Worm (Caenorhabditis elegans) whole organism, midembryonic: Measurements from ENCODE around the gene C18D11.1.

ENCODE experiments used
- T22C8.4 ChIP-seq: fragments of 200-800 bp; sonication (Bioruptor generic); IDR thresholded peaks from 2 replicates; pipeline ENCODE4 v1.3.6; 2022; ENCODE audit warnings: missing genetic modification characterization, missing compliant biosample characterization
- cog-1 ChIP-seq: sonication (generic microtip); optimal IDR thresholded peaks from 2 replicates; lab custom pipeline; 2016; ENCODE audit warnings: missing genetic modification characterization, missing compliant biosample characterization
- flt-1 ChIP-seq: fragments of 200-800 bp; sonication (Bioruptor generic); IDR thresholded peaks from 2 replicates; pipeline ENCODE4 v1.3.6; 2022; ENCODE audit warnings: missing genetic modification characterization, missing compliant biosample characterization
- klf-2 ChIP-seq: fragments of 200-800 bp; sonication (Bioruptor generic); conservative IDR thresholded peaks from 2 replicates; pipeline ENCODE4 v1.3.6; 2022; ENCODE audit warnings: missing genetic modification reagents, missing genetic modification characterization, missing compliant biosample characterization
- med-1 ChIP-seq: sonication (generic microtip); optimal IDR thresholded peaks from 2 replicates; lab custom pipeline; 2017; ENCODE audit warnings: missing genetic modification characterization, mild to moderate bottlenecking, missing compliant biosample characterization, antibody characterized with exemption, missing genetic modification reagents; ENCODE audit not compliant: insufficient read depth
- ref-1 ChIP-seq: fragments of 200-800 bp; sonication (Bioruptor generic); conservative IDR thresholded peaks from 2 replicates; pipeline ENCODE4 v1.3.6; 2022; ENCODE audit warnings: missing genetic modification reagents, missing genetic modification characterization, missing compliant biosample characterization
- tab-1 ChIP-seq: fragments of 200-800 bp; sonication (Bioruptor generic); IDR thresholded peaks from 2 replicates; pipeline ENCODE4 v1.3.6; 2022; ENCODE audit warnings: missing genetic modification characterization, missing compliant biosample characterization
- ztf-23 ChIP-seq: fragments of 200-800 bp; sonication (Bioruptor generic); IDR thresholded peaks from 2 replicates; pipeline ENCODE4 v1.3.6; 2022; ENCODE audit warnings: missing genetic modification reagents, missing genetic modification characterization, missing compliant biosample characterization
- ztf-29 ChIP-seq: fragments of 200-800 bp; sonication (Bioruptor generic); IDR thresholded peaks from 2 replicates; pipeline ENCODE4 v1.3.6; 2022; ENCODE audit warnings: missing genetic modification reagents, missing genetic modification characterization, missing compliant biosample characterization

Gene C18D11.1

DNA sequence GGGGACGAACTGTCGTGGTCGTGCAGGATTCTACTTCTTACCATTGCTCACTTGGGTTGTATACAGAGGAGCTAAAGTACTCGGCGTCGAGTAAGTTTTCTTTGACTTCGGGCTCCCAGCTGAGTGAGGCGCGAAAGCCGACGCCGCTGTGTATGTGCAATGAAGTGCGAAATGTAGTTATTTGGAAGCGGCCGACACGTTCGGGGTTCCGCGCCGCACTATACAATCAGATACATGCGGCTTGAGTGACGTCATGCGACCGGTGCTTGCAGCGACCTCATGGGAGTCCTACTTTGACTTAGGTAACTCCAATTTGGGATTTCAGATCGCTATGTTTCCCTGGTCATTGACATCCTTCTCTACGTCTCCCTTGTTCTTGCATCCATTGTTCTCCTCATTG, 1.5 kb downstream of the C18D11.1 start:
- TF ChIP-seq klf-2 (GFP tag; lab: Robert Waterston, UW) (no peak), cog-1 (tag; lab: Kevin White, UChicago) (no peak), T22C8.4 (GFP tag; lab: Robert Waterston, UW) (no peak), ztf-29 (no peak), med-1 (GFP tag; lab: Kevin White, UChicago) (no peak), flt-1 (GFP tag; lab: Robert Waterston, UW) (no peak), ztf-23 (no peak), ref-1 (no peak), tab-1 (GFP tag; lab: Robert Waterston, UW) (no peak)

DNA sequence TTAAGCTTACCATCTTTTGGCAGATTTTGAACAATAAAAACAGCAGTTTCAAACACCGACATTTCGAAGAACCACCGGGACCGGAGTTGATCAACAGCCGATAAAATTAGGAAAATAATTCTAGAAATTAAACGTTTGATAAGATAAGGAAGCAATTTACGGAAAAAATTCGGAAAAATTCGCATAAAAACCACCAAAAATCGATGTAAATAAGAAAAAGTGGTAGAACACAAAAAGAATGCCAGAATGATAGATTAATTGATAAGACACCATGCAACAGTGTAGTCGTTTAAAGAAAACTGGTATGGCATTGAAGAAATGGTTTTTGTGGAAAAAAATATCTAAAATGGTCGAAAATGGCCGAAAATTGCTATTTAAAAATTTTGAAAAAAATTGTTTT, 6.0 kb downstream of the C18D11.1 start, which contains the start of gene maa-1:
Gene maa-1 (minus strand): TSS at position 120 of the 400 bp plus-strand sequence.
- TF ChIP-seq med-1 (GFP tag; lab: Kevin White, UChicago) (no peak), ztf-23 (no peak), ztf-29 (no peak), T22C8.4 (GFP tag; lab: Robert Waterston, UW) (no peak), flt-1 (GFP tag; lab: Robert Waterston, UW) (no peak), tab-1 (GFP tag; lab: Robert Waterston, UW) (no peak), cog-1 (tag; lab: Kevin White, UChicago) (no peak), klf-2 (GFP tag; lab: Robert Waterston, UW) (no peak), ref-1 (no peak)

DNA sequence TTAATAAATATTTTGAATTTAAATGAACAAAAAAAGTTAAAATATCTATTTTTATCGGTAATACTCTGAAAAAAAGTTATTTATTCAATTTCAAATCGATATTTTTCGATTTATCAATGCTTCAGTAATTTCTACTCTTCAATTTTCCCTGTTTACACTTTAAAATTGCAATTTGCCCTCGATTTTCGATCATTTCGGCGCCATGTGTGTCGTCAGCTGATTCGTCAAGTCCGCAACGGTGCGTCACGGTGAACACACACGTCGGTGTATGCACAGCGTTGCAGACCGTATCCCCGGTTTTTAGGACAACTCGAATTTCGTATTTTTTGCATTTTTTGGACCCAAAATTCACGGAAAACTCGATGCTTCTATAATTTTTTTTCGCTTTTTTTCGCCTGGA, 6.9 kb downstream of the C18D11.1 start, which contains the start of gene C18D11.3:
Gene C18D11.3 (plus strand): TSS at position 189 of the 400 bp plus-strand sequence.
- TF ChIP-seq tab-1 (GFP tag; lab: Robert Waterston, UW) (no peak), cog-1 (tag; lab: Kevin White, UChicago) (no peak), klf-2 (GFP tag; lab: Robert Waterston, UW) (no peak), ref-1 (no peak), flt-1 (GFP tag; lab: Robert Waterston, UW) (0 out of 2 replicates have a peak, but pooled peaks have one; percentile 35), T22C8.4 (GFP tag; lab: Robert Waterston, UW) (no peak), med-1 (GFP tag; lab: Kevin White, UChicago) (no peak), ztf-23 (peak; percentile 66; the same call in 1 of the 2 replicates), ztf-29 (no peak)

DNA sequence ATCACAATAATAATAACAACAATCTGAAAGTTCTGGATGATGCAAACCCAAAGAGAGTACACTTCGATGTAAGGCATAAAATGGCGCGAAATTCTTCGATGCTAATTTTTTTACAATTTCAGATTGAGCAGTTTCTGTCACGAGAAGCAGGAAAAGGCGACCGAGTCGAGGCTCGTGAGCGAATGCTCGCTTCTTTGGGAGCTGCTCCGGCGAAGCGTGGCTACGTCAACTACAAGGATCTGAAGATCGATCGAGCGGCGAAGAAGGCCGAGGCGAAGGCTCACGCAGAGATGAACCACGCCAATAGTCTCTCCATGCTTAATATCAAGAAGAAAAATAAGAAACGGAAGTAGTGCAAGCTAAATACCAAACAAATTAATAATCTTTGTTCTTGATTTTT, 7.7 kb downstream of the C18D11.1 start:
- no peak for TF ChIP-seq T22C8.4 (GFP tag; lab: Robert Waterston, UW)
- no peak for TF ChIP-seq med-1 (GFP tag; lab: Kevin White, UChicago)
- no peak for TF ChIP-seq flt-1 (GFP tag; lab: Robert Waterston, UW)
- no peak for TF ChIP-seq klf-2 (GFP tag; lab: Robert Waterston, UW)

DNA sequence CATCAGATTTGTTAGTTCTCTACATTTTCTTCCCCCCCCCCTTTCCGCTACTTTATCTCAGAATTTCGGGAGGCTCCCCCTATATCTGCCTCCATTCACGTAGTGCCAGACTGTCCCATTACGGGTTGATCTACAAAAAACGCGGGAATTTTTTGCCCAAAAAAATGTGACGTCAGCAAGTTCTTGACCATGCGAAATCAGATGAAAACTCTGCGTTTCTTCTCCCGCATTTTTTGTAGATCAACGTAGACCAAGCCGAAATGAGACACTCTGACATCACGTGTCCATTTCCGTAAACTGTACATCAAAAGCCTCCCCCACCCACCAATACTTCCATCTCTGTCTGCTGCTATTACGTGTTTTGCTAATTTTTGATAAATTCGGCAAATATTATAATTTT, 8.2 kb downstream of the C18D11.1 start:
- TF ChIP-seq T22C8.4 (GFP tag; lab: Robert Waterston, UW) (no peak), ref-1 (no peak), ztf-29 (no peak), tab-1 (GFP tag; lab: Robert Waterston, UW) (no peak), cog-1 (tag; lab: Kevin White, UChicago) (no peak), klf-2 (GFP tag; lab: Robert Waterston, UW) (no peak), flt-1 (GFP tag; lab: Robert Waterston, UW) (no peak), ztf-23 (no peak), med-1 (GFP tag; lab: Kevin White, UChicago) (no peak)

DNA sequence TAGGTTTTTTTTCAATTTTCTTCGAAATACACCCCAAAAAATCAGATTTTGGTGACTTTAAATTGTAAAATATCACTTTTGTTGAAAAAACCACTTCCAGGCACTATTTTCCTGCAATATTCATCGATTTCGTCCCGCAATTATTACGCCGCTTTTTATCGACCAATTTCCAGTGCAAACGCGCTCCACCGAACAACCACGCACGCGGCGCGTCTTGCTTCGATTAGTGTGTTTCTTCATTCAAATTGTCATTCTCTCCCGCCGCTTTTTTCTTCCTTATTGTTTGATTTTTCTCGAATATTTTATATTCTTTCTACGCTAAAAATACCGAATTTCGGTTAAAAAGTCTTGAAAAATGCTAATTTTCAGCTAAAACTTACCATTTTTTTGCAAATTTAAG, 9.3 kb downstream of the C18D11.1 start:
- peak; percentile 55; the same call in 1 of the 2 replicates for TF ChIP-seq tab-1 (GFP tag; lab: Robert Waterston, UW)
- TF ChIP-seq ref-1: no peak
- no peak for TF ChIP-seq cog-1 (tag; lab: Kevin White, UChicago)
- peak; percentile 64; the same call in 1 of the 2 replicates for TF ChIP-seq ztf-23
- peak; percentile 86 for TF ChIP-seq T22C8.4 (GFP tag; lab: Robert Waterston, UW)
- TF ChIP-seq klf-2 (GFP tag; lab: Robert Waterston, UW): no peak
- no peak for TF ChIP-seq ztf-29
- peak; percentile 74 for TF ChIP-seq flt-1 (GFP tag; lab: Robert Waterston, UW)
- no peak for TF ChIP-seq med-1 (GFP tag; lab: Kevin White, UChicago)

DNA sequence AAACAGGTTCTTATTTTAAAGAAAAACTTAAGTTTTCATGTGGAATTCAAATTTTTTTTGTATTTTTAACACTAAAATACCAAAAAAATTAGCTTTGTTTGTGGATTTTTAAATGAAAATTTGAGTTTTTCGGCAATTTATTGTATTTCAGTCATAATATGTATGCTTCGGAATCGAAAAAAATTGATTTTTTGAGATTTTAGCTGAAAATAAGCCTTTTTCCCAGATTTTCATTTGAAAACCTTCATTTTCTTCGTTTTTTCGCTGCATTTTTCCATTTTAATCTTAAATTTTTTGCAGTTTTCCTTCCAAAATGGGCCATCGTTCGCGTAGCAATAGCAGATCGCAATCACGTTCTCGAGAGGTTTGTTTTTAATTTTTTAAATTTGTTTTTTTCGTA, 9.7 kb downstream of the C18D11.1 start, which contains the start of gene rsp-8:
Gene rsp-8 (plus strand): TSS at position 301 of the 400 bp plus-strand sequence.
- TF ChIP-seq T22C8.4 (GFP tag; lab: Robert Waterston, UW): no peak
- TF ChIP-seq ztf-29: no peak
- no peak for TF ChIP-seq klf-2 (GFP tag; lab: Robert Waterston, UW)
- no peak for TF ChIP-seq flt-1 (GFP tag; lab: Robert Waterston, UW)
- TF ChIP-seq med-1 (GFP tag; lab: Kevin White, UChicago): no peak
- no peak for TF ChIP-seq ztf-23
- no peak for TF ChIP-seq cog-1 (tag; lab: Kevin White, UChicago)
- no peak for TF ChIP-seq tab-1 (GFP tag; lab: Robert Waterston, UW)
- TF ChIP-seq ref-1: no peak

DNA sequence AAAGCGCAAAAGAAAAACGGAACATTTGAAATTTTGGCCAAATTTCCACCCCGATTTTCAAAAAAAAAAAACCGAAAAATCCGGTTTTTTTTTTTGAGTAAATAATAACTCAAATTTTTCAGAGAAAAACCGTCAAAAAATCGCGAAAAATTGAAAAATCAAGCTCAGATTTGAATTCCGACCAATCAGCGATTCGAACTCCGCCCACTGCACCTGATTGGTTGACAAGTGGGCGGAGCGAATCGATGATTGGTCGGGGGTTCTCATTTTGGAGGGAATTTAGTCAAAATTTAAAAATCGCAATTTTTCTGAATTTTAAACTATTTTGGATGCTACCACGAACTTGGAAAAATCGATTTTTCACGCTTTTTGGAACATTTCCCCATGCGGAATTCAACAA, 12.7 kb downstream of the C18D11.1 start:
- TF ChIP-seq med-1 (GFP tag; lab: Kevin White, UChicago) (no peak), klf-2 (GFP tag; lab: Robert Waterston, UW) (no peak), ref-1 (no peak), ztf-23 (no peak), T22C8.4 (GFP tag; lab: Robert Waterston, UW) (no peak), ztf-29 (no peak), tab-1 (GFP tag; lab: Robert Waterston, UW) (no peak), flt-1 (GFP tag; lab: Robert Waterston, UW) (no peak), cog-1 (tag; lab: Kevin White, UChicago) (no peak)

DNA sequence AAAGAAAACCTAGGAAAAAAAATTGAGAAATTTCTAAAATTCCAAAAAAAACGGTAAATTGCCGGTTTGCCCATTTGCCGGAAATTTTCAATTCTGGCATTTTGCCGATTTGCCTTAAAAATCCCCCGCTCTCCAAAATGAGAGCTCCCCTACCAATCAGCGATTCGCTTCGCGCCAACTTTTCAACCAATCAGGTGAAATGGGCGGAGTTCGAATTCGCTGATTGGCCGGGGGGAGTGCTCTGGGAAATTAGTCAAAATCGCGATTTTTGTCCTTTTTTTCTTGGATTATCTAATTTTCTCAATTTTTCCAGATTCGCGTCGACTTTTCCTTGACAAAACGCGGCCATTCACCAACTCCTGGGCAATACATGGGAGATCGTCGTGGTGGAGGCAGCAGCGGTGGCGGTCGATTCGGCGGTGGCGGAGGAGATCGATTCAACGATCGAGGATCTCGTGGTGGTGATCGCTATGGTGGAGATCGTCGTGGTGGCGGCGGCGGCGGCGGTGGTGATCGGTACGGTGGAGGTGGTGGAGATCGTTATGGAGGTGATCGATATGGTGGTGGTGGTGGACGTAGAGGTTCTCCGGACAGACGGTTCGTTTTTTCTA, 13.3 kb downstream of the C18D11.1 start:
- TF ChIP-seq ref-1: no peak
- no peak for TF ChIP-seq T22C8.4 (GFP tag; lab: Robert Waterston, UW)
- TF ChIP-seq ztf-23: peak; percentile 16; the same call in 1 of the 2 replicates
- no peak for TF ChIP-seq cog-1 (tag; lab: Kevin White, UChicago)
- TF ChIP-seq tab-1 (GFP tag; lab: Robert Waterston, UW): no peak
- no peak for TF ChIP-seq ztf-29
